Worm (Caenorhabditis elegans) whole organism, L4 larva: Measurements from ENCODE around the gene srh-207.

Experiments
- F44E2.7 ChIP-seq: fragments of 200-800 bp; sonication (Bioruptor generic); IDR thresholded peaks from 2 replicates; pipeline ENCODE4 v2.1.2; 2022; ENCODE audit warnings: missing genetic modification characterization, missing compliant biosample characterization
- T26A8.4 ChIP-seq: fragments of 200-800 bp; sonication (Bioruptor generic); IDR thresholded peaks from 2 replicates; pipeline ENCODE4 v1.3.6; 2022; ENCODE audit warnings: missing genetic modification characterization, missing compliant biosample characterization
- Y48G9A.11 ChIP-seq: fragments of 200-800 bp; sonication (Bioruptor generic); IDR thresholded peaks from 2 replicates; pipeline ENCODE4 v1.3.6; 2022; ENCODE audit warnings: missing genetic modification reagents, missing genetic modification characterization, missing compliant biosample characterization
- aha-1 ChIP-seq: fragments of 150-350 bp; peaks from one replicate; lab custom pipeline; 2014; ENCODE audit warnings: missing biosample characterization, missing genetic modification characterization
- aly-2 ChIP-seq: sonication (generic microtip); optimal IDR thresholded peaks from 2 replicates; lab custom pipeline; 2018; ENCODE audit warnings: missing biosample characterization, missing genetic modification characterization
- arid-1 ChIP-seq: fragments of 200-800 bp; sonication (Bioruptor generic); conservative IDR thresholded peaks from 2 replicates; pipeline ENCODE4 v1.3.6; 2022; ENCODE audit warnings: missing genetic modification reagents, missing genetic modification characterization, missing compliant biosample characterization
- ceh-32 ChIP-seq: sonication (generic microtip); optimal IDR thresholded peaks from 2 replicates; lab custom pipeline; 2016; ENCODE audit warnings: mild to moderate bottlenecking, missing genetic modification characterization, missing compliant biosample characterization; ENCODE audit not compliant: poor library complexity
- ceh-62 ChIP-seq: sonication (generic microtip); optimal IDR thresholded peaks from 2 replicates; lab custom pipeline; 2017; ENCODE audit warnings: missing biosample characterization, missing genetic modification characterization
- ceh-82 ChIP-seq: sonication (generic microtip); optimal IDR thresholded peaks from 2 replicates; lab custom pipeline; 2017; ENCODE audit warnings: missing biosample characterization, missing genetic modification characterization
- dmd-6 ChIP-seq: fragments of 200-800 bp; sonication (Bioruptor generic); IDR thresholded peaks from 2 replicates; pipeline ENCODE4 v1.3.6; 2022; ENCODE audit warnings: missing genetic modification reagents, missing genetic modification characterization, missing compliant biosample characterization
- egl-43 ChIP-seq: fragments of 200-800 bp; sonication (Bioruptor generic); IDR thresholded peaks from 2 replicates; pipeline ENCODE4 v1.3.6; 2022; ENCODE audit warnings: missing genetic modification reagents, missing genetic modification characterization, missing compliant biosample characterization
- lin-38 ChIP-seq: fragments of 200-800 bp; sonication (Bioruptor generic); IDR thresholded peaks from 2 replicates; pipeline ENCODE4 v1.3.6; 2022; ENCODE audit warnings: missing genetic modification reagents, missing genetic modification characterization, missing compliant biosample characterization
- mep-1 ChIP-seq: fragments of 150-350 bp; sonication (generic microtip); optimal IDR thresholded peaks from 3 replicates; lab custom pipeline; 2014; ENCODE audit warnings: missing biosample characterization, missing genetic modification characterization
- nhr-10 ChIP-seq: fragments of 150-350 bp; optimal IDR thresholded peaks from 2 replicates; lab custom pipeline; 2014; ENCODE audit warnings: missing biosample characterization, missing genetic modification characterization
- nhr-102 ChIP-seq: sonication (generic microtip); optimal IDR thresholded peaks from 2 replicates; lab custom pipeline; 2016; ENCODE audit warnings: mild to moderate bottlenecking, missing genetic modification characterization, moderate library complexity, missing compliant biosample characterization
- nhr-42 ChIP-seq: fragments of 200-800 bp; sonication (Bioruptor generic); IDR thresholded peaks from 2 replicates; pipeline ENCODE4 v1.3.6; 2022; ENCODE audit warnings: missing genetic modification characterization, missing compliant biosample characterization
- nhr-76 ChIP-seq: fragments of 150-350 bp; optimal IDR thresholded peaks from 2 replicates; lab custom pipeline; 2014; ENCODE audit warnings: missing biosample characterization, missing genetic modification characterization
- pqm-1 ChIP-seq: sonication (generic microtip); optimal IDR thresholded peaks from 2 replicates; lab custom pipeline; 2017; ENCODE audit warnings: missing biosample characterization, missing genetic modification characterization
- sdz-12 ChIP-seq: fragments of 200-800 bp; sonication (Bioruptor generic); optimal IDR thresholded peaks from 2 replicates; lab custom pipeline; 2018; ENCODE audit warnings: mild to moderate bottlenecking, missing genetic modification characterization, missing compliant biosample characterization
- tra-1 ChIP-seq: fragments of 200-800 bp; sonication (Bioruptor generic); IDR thresholded peaks from 2 replicates; pipeline ENCODE4 v1.3.6; 2022; ENCODE audit warnings: missing genetic modification reagents, missing genetic modification characterization, missing compliant biosample characterization
- zfp-2 ChIP-seq: sonication (generic microtip); optimal IDR thresholded peaks from 2 replicates; lab custom pipeline; 2016; ENCODE audit warnings: mild to moderate bottlenecking, missing genetic modification characterization, missing compliant biosample characterization
- ztf-7 ChIP-seq: fragments of 150-350 bp; optimal IDR thresholded peaks from 2 replicates; lab custom pipeline; 2014; ENCODE audit warnings: missing biosample characterization, missing genetic modification characterization

srh-207 gene

ce11 chrV:18364558-18364957 lies 45.5 kb downstream of the srh-207 start, which contains the start of gene C08E8.9:
TSS of gene C08E8.9 (plus strand) at chrV:18364858.
- TF ChIP-seq tra-1 (GFP tag; lab: Robert Waterston, UW) (no peak), nhr-42 (GFP tag; lab: Robert Waterston, UW) (no peak), aly-2 (tag; lab: Kevin White, UChicago) (no peak), nhr-10 (tag; lab: Kevin White, UChicago) (no peak), dmd-6 (GFP tag; lab: Robert Waterston, UW) (no peak), egl-43 (no peak), lin-38 (GFP tag; lab: Robert Waterston, UW) (no peak), nhr-76 (no peak), ceh-32 (tag; lab: Kevin White, UChicago) (no peak), arid-1 (GFP tag; lab: Robert Waterston, UW) (no peak), Y48G9A.11 (GFP tag; lab: Robert Waterston, UW) (no peak), ceh-62 (tag; lab: Kevin White, UChicago) (no peak)
- TF ChIP-seq, all 104 proteins: peak for 0

DNA sequence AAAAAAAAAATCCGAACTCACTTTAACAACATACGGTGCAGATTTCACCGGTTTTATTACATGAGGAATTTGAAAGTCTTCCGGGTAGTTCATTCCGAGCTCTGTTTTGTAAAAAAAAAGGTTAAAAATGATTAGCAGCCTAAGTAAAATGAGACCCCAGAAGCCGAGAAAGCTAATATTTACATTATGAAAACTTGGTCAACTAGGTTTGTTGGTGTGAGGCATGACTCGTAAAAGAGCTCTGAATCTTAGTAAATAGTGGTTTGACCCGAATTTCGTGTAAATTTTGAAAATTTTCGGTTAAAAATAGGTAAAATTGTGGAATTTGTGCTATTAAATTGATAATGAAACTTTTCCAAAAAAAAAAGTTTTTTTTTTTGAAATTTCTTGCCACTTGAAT lies 47.6 kb downstream of the srh-207 start, which contains the start of gene C08E8.1:
C08E8.1 (minus strand) TSS at position 101 of the 400 bp plus-strand sequence.
- TF ChIP-seq zfp-2 (tag; lab: Kevin White, UChicago), result no peak
- no peak for TF ChIP-seq ceh-82 (tag; lab: Kevin White, UChicago)
- TF ChIP-seq, all 104 proteins: peak for 0

DNA sequence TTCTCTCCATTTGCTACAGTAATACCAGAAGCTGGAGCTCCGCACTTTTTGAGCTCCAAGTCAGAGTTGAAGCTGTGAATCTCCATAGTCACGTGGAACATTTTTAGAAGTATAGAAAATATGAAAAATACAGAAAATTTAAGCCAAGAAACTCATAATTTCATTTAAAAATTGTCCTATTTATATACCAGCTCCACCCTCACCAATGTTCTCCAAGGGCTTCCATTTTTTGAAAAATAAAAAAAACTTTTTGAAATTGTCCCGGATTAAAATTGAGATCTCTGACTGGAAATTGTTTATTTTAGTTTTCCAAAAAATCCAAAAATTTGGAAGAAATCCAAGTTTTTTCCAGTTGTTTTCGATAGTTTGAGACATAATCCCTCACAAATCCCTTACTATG lies 50.2 kb downstream of the srh-207 start, which contains the start of gene C08E8.5:
C08E8.5 (minus strand) TSS at position 101 of the 400 bp plus-strand sequence.
- TF ChIP-seq pqm-1 (tag; lab: Kevin White, UChicago), result no peak
- no peak for TF ChIP-seq mep-1 (tag; lab: Kevin White, UChicago)
- peak; percentile 68 for TF ChIP-seq aha-1
- no peak for TF ChIP-seq ztf-7 (tag; lab: Kevin White, UChicago)
- no peak for TF ChIP-seq F44E2.7 (GFP tag; lab: Robert Waterston, UW)
- TF ChIP-seq T26A8.4 (GFP tag; lab: Robert Waterston, UW), result no peak
- no peak for TF ChIP-seq nhr-102 (tag; lab: Kevin White, UChicago)
- TF ChIP-seq sdz-12, result no peak
- TF ChIP-seq, all 104 proteins: peak for 1
